Fruit fly (Drosophila melanogaster): ENCODE results near the gene Nop56.

dm6 chr3R:22396238-22396772 is 24.6 kb downstream of the Nop56 start:
- TF ChIP-seq BtbVII (GFP tag; optimal IDR thresholded peaks at IDR 0.05) (no peak), CG15073 (GFP tag; optimal IDR thresholded peaks at IDR 0.05) (no peak), Oaz (GFP tag; IDR thresholded peaks at IDR 0.05) (no peak), seq (GFP tag; IDR thresholded peaks at IDR 0.05) (no peak), Hsf (GFP tag; optimal IDR thresholded peaks at IDR 0.05) (no peak), CG6854 (GFP tag; optimal IDR thresholded peaks at IDR 0.05) (no peak), CoRest (tag; optimal IDR thresholded peaks at IDR 0.05) (no peak), CG11398 (GFP tag; optimal IDR thresholded peaks at IDR 0.05) (no peak), ab (GFP tag; optimal IDR thresholded peaks at IDR 0.05) (no peak)

Data from whole organism, embryonic.